Fruit fly (Drosophila melanogaster): ENCODE data around the gene CG3597.
A peak's percentile ranks its signal among the peaks of the same experiment; 100 is the strongest.

The CG3597 gene

dm6 chr2L:2382971-2383370 lies 11.6 kb upstream of the CG3597 start, which contains the start of gene PIG-Wa (continued):
- TF ChIP-seq CG33213 (GFP tag; optimal IDR thresholded peaks at IDR 0.05) (peak; percentile 59), Dll (GFP tag; IDR thresholded peaks at IDR 0.05; ENCODE audit: partially characterized antibody) (0 out of 4 replicates have a peak, but pooled peaks have one; percentile 17), CHES-1-like (GFP tag; optimal IDR thresholded peaks at IDR 0.05) (peak; percentile 7), CG11504 (tag; optimal IDR thresholded peaks at IDR 0.05) (peak; percentile 13), CG16813 (GFP tag; IDR thresholded peaks at IDR 0.05; ENCODE audit: partially characterized antibody) (peak; percentile 55; the same call in 2 of the 3 replicates), sens (GFP tag) (peak; percentile 63), Bgb (GFP tag; IDR thresholded peaks at IDR 0.05; ENCODE audit: partially characterized antibody) (peak; percentile 56), dati (GFP tag; IDR thresholded peaks at IDR 0.05) (no peak), CG31441 (GFP tag; IDR thresholded peaks at IDR 0.05) (no peak), Ets97D (GFP tag; optimal IDR thresholded peaks at IDR 0.05) (peak; percentile 62), CG4360 (GFP tag; IDR thresholded peaks at IDR 0.05) (no peak), CG18011 (GFP tag; optimal IDR thresholded peaks at IDR 0.05) (peak; percentile 98), slp2 (GFP tag; optimal IDR thresholded peaks at IDR 0.05) (no peak), CG8281 (tag; optimal IDR thresholded peaks at IDR 0.05) (no peak), CG7271 (tag; optimal IDR thresholded peaks at IDR 0.05) (no peak), Pdp1 (GFP tag; optimal IDR thresholded peaks at IDR 0.05) (no peak), TFAM (GFP tag; optimal IDR thresholded peaks at IDR 0.05) (no peak), cg (GFP tag; optimal IDR thresholded peaks at IDR 0.05) (no peak), dpn (GFP tag; optimal IDR thresholded peaks at IDR 0.05) (peak in 1 of 2 experiments; percentile 11), CG1792 (GFP tag; optimal IDR thresholded peaks at IDR 0.05) (no peak), BEAF-32 (GFP tag; optimal IDR thresholded peaks at IDR 0.05) (peak; percentile 39), dysf (GFP tag; IDR thresholded peaks at IDR 0.05) (no peak), grau (tag; optimal IDR thresholded peaks at IDR 0.05) (no peak), bowl (GFP tag; IDR thresholded peaks at IDR 0.05) (no peak), Dp (GFP tag; optimal IDR thresholded peaks at IDR 0.05) (peak; percentile 91), Fer3 (tag; optimal IDR thresholded peaks at IDR 0.05) (no peak), fru (optimal IDR thresholded peaks at IDR 0.05) (no peak), Chrac-16 (GFP tag; optimal IDR thresholded peaks at IDR 0.05) (no peak), CG11723 (GFP tag; optimal IDR thresholded peaks at IDR 0.05) (no peak), tx (GFP tag; optimal IDR thresholded peaks at IDR 0.05) (no peak), CG9215 (GFP tag; IDR thresholded peaks at IDR 0.05) (no peak), HmgD (GFP tag; optimal IDR thresholded peaks at IDR 0.05) (peak; percentile 29), amos (GFP tag; IDR thresholded peaks at IDR 0.05; ENCODE audit: partially characterized antibody) (peak; percentile 64), zfh1 (GFP tag; IDR thresholded peaks at IDR 0.05) (0 out of 3 replicates have a peak, but pooled peaks have one; percentile 31), stwl (tag; optimal IDR thresholded peaks at IDR 0.05) (peak; percentile 94), pzg (GFP tag; optimal IDR thresholded peaks at IDR 0.05) (peak; percentile 60), CG6683 (GFP tag; optimal IDR thresholded peaks at IDR 0.05) (no peak), CG18262 (tag; optimal IDR thresholded peaks at IDR 0.05) (no peak), CG10654 (GFP tag; optimal IDR thresholded peaks at IDR 0.05) (no peak), Lhr (GFP tag; optimal IDR thresholded peaks at IDR 0.05) (peak; percentile 32), lmd (GFP tag; IDR thresholded peaks at IDR 0.05) (no peak), Trl (optimal IDR thresholded peaks at IDR 0.05) (no peak), Trl (GFP tag; optimal IDR thresholded peaks at IDR 0.05) (peak; percentile 5), Side (GFP tag; optimal IDR thresholded peaks at IDR 0.05) (no peak), bbx (GFP tag; IDR thresholded peaks at IDR 0.05; ENCODE audit: partially characterized antibody) (peak; percentile 38; the same call in 1 of the 2 replicates), CG8290 (GFP tag; optimal IDR thresholded peaks at IDR 0.05) (no peak), CG8290 (tag; optimal IDR thresholded peaks at IDR 0.05) (peak in 1 of 2 experiments; percentile 18), row (GFP tag; IDR thresholded peaks at IDR 0.05) (peak; percentile 39; the same call in 1 of the 3 replicates), insv (GFP tag; optimal IDR thresholded peaks at IDR 0.05) (no peak)
